Worm (Caenorhabditis elegans) whole organism, mixed stage, embryonic: ENCODE data around the gene eol-1.

Experiments
- ceh-83 ChIP-seq: fragments of 200-800 bp; sonication (Bioruptor generic); optimal IDR thresholded peaks from 2 replicates; lab custom pipeline; 2018; ENCODE audit warnings: mild to moderate bottlenecking, missing genetic modification characterization, missing compliant biosample characterization
- elt-3 ChIP-seq: fragments of 150-350 bp; optimal IDR thresholded peaks from 2 replicates; lab custom pipeline; 2014; ENCODE audit warnings: missing biosample characterization, missing genetic modification characterization
- lin-32 ChIP-seq: fragments of 200-800 bp; sonication (Bioruptor generic); optimal IDR thresholded peaks from 2 replicates; lab custom pipeline; 2018; ENCODE audit warnings: mild to moderate bottlenecking, missing genetic modification characterization, missing compliant biosample characterization
- mab-5 ChIP-seq: fragments of 150-350 bp; optimal IDR thresholded peaks from 2 replicates; lab custom pipeline; 2014; ENCODE audit warnings: missing biosample characterization, missing genetic modification characterization
- mep-1 ChIP-seq: fragments of 150-350 bp; optimal IDR thresholded peaks from 2 replicates; lab custom pipeline; 2017; ENCODE audit warnings: missing biosample characterization, missing genetic modification reagents, missing genetic modification characterization, inconsistent platforms
- nhr-12 ChIP-seq: fragments of 150-350 bp; optimal IDR thresholded peaks from 2 replicates; lab custom pipeline; 2014; ENCODE audit warnings: missing biosample characterization, missing genetic modification characterization
- nhr-237 ChIP-seq: fragments of 150-350 bp; optimal IDR thresholded peaks from 2 replicates; lab custom pipeline; 2014; ENCODE audit warnings: missing biosample characterization, missing genetic modification characterization
- snpc-4 ChIP-seq: fragments of 150-350 bp; optimal IDR thresholded peaks from 2 replicates; lab custom pipeline; 2014; ENCODE audit warnings: missing biosample characterization, missing genetic modification characterization
- sptf-1 ChIP-seq: sonication (generic microtip); optimal IDR thresholded peaks from 2 replicates; lab custom pipeline; 2017; ENCODE audit warnings: mild to moderate bottlenecking, missing genetic modification characterization, moderate library complexity, missing compliant biosample characterization
- ztf-11 ChIP-seq: fragments of 150-350 bp; optimal IDR thresholded peaks from 2 replicates; lab custom pipeline; 2014; ENCODE audit warnings: missing biosample characterization, missing genetic modification characterization

DNA sequence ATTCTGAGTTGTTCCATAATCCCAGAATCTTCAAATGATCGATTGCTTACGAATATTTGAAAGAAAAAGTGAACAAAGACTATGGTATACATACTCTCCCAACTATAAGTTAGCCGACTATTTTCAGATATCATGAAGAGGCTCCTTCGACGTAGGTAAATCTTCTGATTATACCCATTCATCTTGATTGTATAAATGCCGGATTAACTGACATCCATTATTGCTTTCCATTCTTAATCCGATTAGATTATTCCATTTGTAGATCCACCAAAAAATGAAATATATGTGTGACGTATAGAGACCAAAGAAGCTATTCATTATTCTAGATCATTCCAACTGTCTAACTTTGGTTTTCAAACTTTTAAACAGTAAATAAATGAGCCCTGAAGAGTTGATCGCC, 12.8 kb upstream of the eol-1 start:
- no peak for TF ChIP-seq ztf-11 (tag; lab: Kevin White, UChicago)
- TF ChIP-seq lin-32, result no peak
- TF ChIP-seq sptf-1 (tag; lab: Kevin White, UChicago), result no peak
- no peak for TF ChIP-seq mab-5 (tag; lab: Kevin White, UChicago)
- no peak for TF ChIP-seq snpc-4 (tag; lab: Kevin White, UChicago)
- no peak for TF ChIP-seq mep-1 (tag; lab: Kevin White, UChicago)
- TF ChIP-seq nhr-12, result no peak
- no peak for TF ChIP-seq nhr-237 (tag; lab: Kevin White, UChicago)
- TF ChIP-seq elt-3, result no peak
- no peak for TF ChIP-seq ceh-83 (GFP tag; lab: Kevin White, UChicago)
